Fruit fly (Drosophila melanogaster) whole organism, pupa: ENCODE results near the gene RPA1.

ENCODE experiments used
- CG10348 ChIP-seq: fragments of 200-800 bp; sonication (Bioruptor generic); IDR thresholded peaks from 2 replicates; pipeline ENCODE4 v1.3.6; 2022; ENCODE audit warnings: missing biosample characterization, missing genetic modification characterization
- CG13204 ChIP-seq: fragments of 200-800 bp; sonication (Bioruptor generic); optimal IDR thresholded peaks from 2 replicates; lab custom pipeline; 2018; ENCODE audit warnings: missing biosample characterization, mild to moderate bottlenecking, missing genetic modification characterization, moderate library complexity
- D1 ChIP-seq: fragments of 200-800 bp; sonication (Bioruptor generic); optimal IDR thresholded peaks from 2 replicates; lab custom pipeline; 2018; ENCODE audit warnings: missing biosample characterization, mild to moderate bottlenecking, missing genetic modification characterization, moderate library complexity
- EcR ChIP-seq: fragments of 200-800 bp; sonication (Bioruptor generic); optimal IDR thresholded peaks from 3 replicates; lab custom pipeline; 2019; ENCODE audit warnings: missing biosample characterization, missing genetic modification characterization, mild to moderate bottlenecking, moderate library complexity, missing genetic modification reagents
- Pif1A ChIP-seq: fragments of 200-800 bp; sonication (Bioruptor generic); optimal IDR thresholded peaks from 3 replicates; lab custom pipeline; 2016; ENCODE audit warnings: missing biosample characterization, missing genetic modification characterization
- Snoo ChIP-seq: fragments of 200-800 bp; sonication (Bioruptor generic); optimal IDR thresholded peaks from 3 replicates; lab custom pipeline; 2017; ENCODE audit warnings: missing biosample characterization, mild to moderate bottlenecking, missing genetic modification characterization, inconsistent platforms

- TF ChIP-seq Pif1A (GFP tag; lab: Kevin White, UChicago) (no peak), Snoo (tag; lab: Kevin White, UChicago) (no peak), D1 (tag; lab: Kevin White, UChicago) (no peak), CG13204 (no peak), CG10348 (no peak), EcR (no peak)
These were observed 16.1 kb downstream of the RPA1 start, which contains the start of gene CG15864 for dm6 chr3R:8248138-8248537.
